Worm (Caenorhabditis elegans): Measurements from ENCODE around the gene F36G3.2.

- TF ChIP-seq unc-55 (GFP tag; optimal IDR thresholded peaks at IDR 0.05): no peak
- no peak for TF ChIP-seq npax-4 (tag; optimal IDR thresholded peaks at IDR 0.05)
- TF ChIP-seq elt-2 (tag; optimal IDR thresholded peaks at IDR 0.05): no peak
- TF ChIP-seq tbx-2 (tag; optimal IDR thresholded peaks at IDR 0.05): no peak
- TF ChIP-seq pha-4 (tag; optimal IDR thresholded peaks at IDR 0.05): no peak
- TF ChIP-seq nfya-1 (tag; optimal IDR thresholded peaks at IDR 0.05): no peak
- TF ChIP-seq gmeb-2 (tag; optimal IDR thresholded peaks at IDR 0.05): no peak
- no peak for TF ChIP-seq dve-1 (tag; optimal IDR thresholded peaks at IDR 0.05)
- TF ChIP-seq pag-3 (tag; optimal IDR thresholded peaks at IDR 0.05; ENCODE audit: borderline replicate concordance): no peak
- TF ChIP-seq ceh-19 (GFP tag; optimal IDR thresholded peaks at IDR 0.05): no peak
- no peak for TF ChIP-seq ets-4 (tag; optimal IDR thresholded peaks at IDR 0.05)
- TF ChIP-seq fkh-10 (GFP tag; optimal IDR thresholded peaks at IDR 0.05): no peak
These were observed 39.5 kb downstream of the F36G3.2 start for ce11 chrX:9754537-9754936.

Data from whole organism, late embryonic.